Fruit fly (Drosophila melanogaster): ENCODE data around the gene tkv.

Gene tkv

dm6 chr2L:5225547-5226213 lies 45.5 kb downstream of the tkv start (continued):
- no peak for TF ChIP-seq crp (GFP tag; optimal IDR thresholded peaks at IDR 0.05)
- TF ChIP-seq bsh (GFP tag; optimal IDR thresholded peaks at IDR 0.05): peak in 1 of 2 experiments; percentile 1
- TF ChIP-seq CG1233 (GFP tag; optimal IDR thresholded peaks at IDR 0.05): no peak
- TF ChIP-seq Atf3 (GFP tag; optimal IDR thresholded peaks at IDR 0.05): no peak
- no peak for TF ChIP-seq pros (GFP tag; optimal IDR thresholded peaks at IDR 0.05)
- TF ChIP-seq B-H1 (GFP tag; IDR thresholded peaks at IDR 0.05): no peak
- TF ChIP-seq CG5245 (GFP tag; optimal IDR thresholded peaks at IDR 0.05): no peak
- no peak for TF ChIP-seq Rx (GFP tag; IDR thresholded peaks at IDR 0.05)
- no peak for TF ChIP-seq Poxn (GFP tag; IDR thresholded peaks at IDR 0.05)
- TF ChIP-seq hkb (optimal IDR thresholded peaks at IDR 0.05): no peak
- 0 out of 2 replicates have a peak, but pooled peaks have one; percentile 37 for TF ChIP-seq hkb (GFP tag; IDR thresholded peaks at IDR 0.05)
- TF ChIP-seq Doc3 (GFP tag; IDR thresholded peaks at IDR 0.05; ENCODE audit: partially characterized antibody): no peak
- no peak for TF ChIP-seq CG31365 (tag; optimal IDR thresholded peaks at IDR 0.05)
- TF ChIP-seq z (GFP tag; IDR thresholded peaks at IDR 0.05): no peak
- TF ChIP-seq Eip74EF (GFP tag; optimal IDR thresholded peaks at IDR 0.05): no peak
- no peak for TF ChIP-seq maf-S (GFP tag; optimal IDR thresholded peaks at IDR 0.05)
- TF ChIP-seq ATbp (GFP tag; optimal IDR thresholded peaks at IDR 0.05): peak; percentile 7
- no peak for TF ChIP-seq amos (GFP tag; IDR thresholded peaks at IDR 0.05; ENCODE audit: partially characterized antibody)
- TF ChIP-seq lov (optimal IDR thresholded peaks at IDR 0.05): no peak
- TF ChIP-seq lov (GFP tag; IDR thresholded peaks at IDR 0.05): no peak
- TF ChIP-seq vfl (GFP tag; optimal IDR thresholded peaks at IDR 0.05): peak; percentile 12
- TF ChIP-seq sima (GFP tag; optimal IDR thresholded peaks at IDR 0.05): no peak
- TF ChIP-seq sens (GFP tag): peak; percentile 84
- TF ChIP-seq CG7556 (GFP tag; optimal IDR thresholded peaks at IDR 0.05): no peak
- TF ChIP-seq da (GFP tag; optimal IDR thresholded peaks at IDR 0.05): no peak
- TF ChIP-seq Nf-YB (GFP tag; optimal IDR thresholded peaks at IDR 0.05): no peak
- TF ChIP-seq dati (GFP tag; IDR thresholded peaks at IDR 0.05): no peak
- no peak for TF ChIP-seq Adf1 (GFP tag; IDR thresholded peaks at IDR 0.05)
- TF ChIP-seq lilli (GFP tag; optimal IDR thresholded peaks at IDR 0.05): peak; percentile 57
- no peak for TF ChIP-seq cg (GFP tag; optimal IDR thresholded peaks at IDR 0.05)
- no peak for TF ChIP-seq cato (GFP tag; optimal IDR thresholded peaks at IDR 0.05; ENCODE audit: borderline replicate concordance)
- TF ChIP-seq caup (GFP tag; optimal IDR thresholded peaks at IDR 0.05; ENCODE audit: severe bottlenecking): no peak
- no peak for TF ChIP-seq CG17361 (GFP tag; IDR thresholded peaks at IDR 0.05)
- TF ChIP-seq ab (GFP tag; optimal IDR thresholded peaks at IDR 0.05): no peak
- TF ChIP-seq CG4404 (GFP tag; IDR thresholded peaks at IDR 0.05): no peak
- TF ChIP-seq Xrp1 (GFP tag; IDR thresholded peaks at IDR 0.05): peak; percentile 58; the same call in 1 of the 2 replicates
- no peak for TF ChIP-seq Ets65A (GFP tag)
- no peak for TF ChIP-seq Lhr (GFP tag; optimal IDR thresholded peaks at IDR 0.05)
- no peak for TF ChIP-seq pum (GFP tag; optimal IDR thresholded peaks at IDR 0.05)
- peak; percentile 62 for TF ChIP-seq Rfx (GFP tag; IDR thresholded peaks at IDR 0.05)
- no peak for TF ChIP-seq CG3726 (GFP tag; IDR thresholded peaks at IDR 0.05)
- TF ChIP-seq dmrt99B (tag; optimal IDR thresholded peaks at IDR 0.05): peak; percentile 13
- peak; percentile 12 for TF ChIP-seq Max (GFP tag; optimal IDR thresholded peaks at IDR 0.05)
- no peak for TF ChIP-seq Spps (tag; optimal IDR thresholded peaks at IDR 0.05)
- no peak for TF ChIP-seq Asciz (GFP tag; optimal IDR thresholded peaks at IDR 0.05)
- TF ChIP-seq Dbx (GFP tag; IDR thresholded peaks at IDR 0.05): no peak
- no peak for TF ChIP-seq CG8765 (GFP tag; IDR thresholded peaks at IDR 0.05)
- TF ChIP-seq CG7839 (tag; optimal IDR thresholded peaks at IDR 0.05): peak; percentile 36
- TF ChIP-seq Mes4 (GFP tag; optimal IDR thresholded peaks at IDR 0.05): no peak
- no peak for TF ChIP-seq gem (tag; optimal IDR thresholded peaks at IDR 0.05)
- TF ChIP-seq YL-1 (GFP tag; optimal IDR thresholded peaks at IDR 0.05): no peak
